Worm (Caenorhabditis elegans): ENCODE data around the gene pqbp-1.1.

pqbp-1.1 gene

DNA sequence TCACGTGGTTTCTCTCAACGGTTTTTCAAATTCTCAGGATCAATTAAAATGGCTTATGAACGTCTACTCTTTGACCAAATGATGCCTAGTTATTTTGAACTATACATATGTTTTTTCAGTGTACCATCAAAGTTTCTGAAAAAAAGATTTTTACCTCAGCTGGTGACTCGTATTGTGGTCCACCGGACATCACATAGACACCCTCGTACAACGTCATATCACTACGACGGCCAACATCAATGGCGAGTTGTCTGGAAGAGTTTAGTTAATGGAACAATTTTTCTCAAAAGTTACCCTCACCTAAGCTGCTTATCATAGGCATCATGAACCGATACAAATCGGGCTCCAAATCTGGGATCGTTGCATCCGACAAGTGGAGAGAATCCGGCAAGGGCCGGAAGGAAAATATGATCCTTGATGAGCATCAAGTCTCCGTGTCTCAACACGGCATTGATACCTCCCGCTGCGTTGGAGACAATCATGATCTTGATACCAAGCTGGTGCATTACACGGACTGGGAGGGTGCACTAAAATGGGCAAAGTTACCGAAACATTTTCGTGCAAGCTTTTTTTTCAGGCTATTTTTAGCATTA lies 31.8 kb upstream of the pqbp-1.1 start:
- 0 out of 2 replicates have a peak, but pooled peaks have one; percentile 65 for TF ChIP-seq ztf-1 (GFP tag; conservative IDR thresholded peaks at IDR 0.05)
- no peak for TF ChIP-seq fos-1 (tag; optimal IDR thresholded peaks at IDR 0.05)

DNA sequence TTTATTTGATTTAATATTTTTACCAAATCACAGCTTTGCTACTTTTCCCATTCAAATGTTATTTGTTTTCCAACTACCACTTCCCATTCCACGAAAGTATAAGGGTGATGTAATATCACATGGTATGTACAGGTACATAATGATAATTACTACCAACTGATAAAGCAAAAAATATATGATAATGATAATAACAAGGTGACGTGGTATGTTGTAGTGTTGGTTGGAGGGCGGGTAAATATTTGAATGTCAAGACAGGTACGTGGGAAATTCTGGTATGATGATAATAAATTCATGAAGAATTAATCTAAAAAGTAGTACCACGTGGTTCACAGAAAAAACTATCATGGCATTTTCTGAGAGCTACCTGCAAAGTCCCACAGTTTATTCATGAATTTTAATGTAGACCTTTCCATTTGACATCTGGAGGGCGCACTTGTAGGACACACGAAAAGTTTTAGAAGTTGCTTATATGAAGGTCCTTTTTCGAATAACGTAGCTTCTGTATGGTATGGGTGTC lies 30.4 kb upstream of the pqbp-1.1 start:
- TF ChIP-seq skn-1 (tag; optimal IDR thresholded peaks at IDR 0.05), result peak; percentile 87
- no peak for TF ChIP-seq lin-11 (tag; optimal IDR thresholded peaks at IDR 0.05)
- peak in 1 of 2 experiments; percentile 43 for TF ChIP-seq lsy-2 (tag; optimal IDR thresholded peaks at IDR 0.05)
- TF ChIP-seq blmp-1 (tag; optimal IDR thresholded peaks at IDR 0.05; ENCODE audit: insufficient read depth), result peak; percentile 18
- TF ChIP-seq fos-1 (tag; optimal IDR thresholded peaks at IDR 0.05), result peak; percentile 80
- peak; percentile 47 for TF ChIP-seq Y55F3AM.14 (GFP tag; optimal IDR thresholded peaks at IDR 0.05)
- TF ChIP-seq sma-9 (GFP tag; optimal IDR thresholded peaks at IDR 0.05), result peak; percentile 50
- TF ChIP-seq sma-9 (tag; optimal IDR thresholded peaks at IDR 0.05), result no peak
- TF ChIP-seq ama-1 (optimal IDR thresholded peaks at IDR 0.05), result peak; percentile 13
- no peak for TF ChIP-seq ztf-4 (tag; optimal IDR thresholded peaks at IDR 0.05)
- peak; percentile 3 for TF ChIP-seq nhr-21 (tag; optimal IDR thresholded peaks at IDR 0.05)
- peak; percentile 56 for TF ChIP-seq sma-3 (GFP tag; optimal IDR thresholded peaks at IDR 0.05)
- TF ChIP-seq gmeb-1 (tag; optimal IDR thresholded peaks at IDR 0.05), result peak; percentile 67
- no peak for TF ChIP-seq C34F6.9 (tag; optimal IDR thresholded peaks at IDR 0.05)
- no peak for TF ChIP-seq sem-4 (tag; optimal IDR thresholded peaks at IDR 0.05)
- peak; percentile 90 for TF ChIP-seq crh-2 (tag; optimal IDR thresholded peaks at IDR 0.05)
- peak; percentile 6 for TF ChIP-seq F13H6.1 (tag; optimal IDR thresholded peaks at IDR 0.05)
- TF ChIP-seq mab-5 (tag; optimal IDR thresholded peaks at IDR 0.05), result no peak

DNA sequence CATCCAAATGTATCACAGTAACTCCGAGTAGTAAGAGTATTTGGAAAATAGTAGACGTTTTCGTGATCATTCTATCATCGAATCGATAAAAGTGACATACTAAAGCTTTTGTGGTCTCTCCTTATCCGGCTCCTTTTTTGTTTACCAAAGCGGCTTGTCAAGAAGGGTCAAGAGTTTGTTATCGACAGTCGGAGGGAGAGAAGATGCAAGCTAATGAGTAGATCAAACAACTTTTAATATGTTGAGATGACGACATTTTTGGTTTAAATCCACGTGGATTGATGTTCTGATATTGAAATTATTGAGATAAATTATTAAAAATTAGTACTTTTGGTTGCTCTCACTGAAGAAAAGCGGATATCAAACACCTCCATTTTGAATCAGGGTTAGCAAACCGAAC lies 29.9 kb upstream of the pqbp-1.1 start, which contains the start of gene T21D12.7:
Gene T21D12.7 (minus strand): TSS at position 101 of the 400 bp plus-strand sequence.
- TF ChIP-seq crh-2 (tag; optimal IDR thresholded peaks at IDR 0.05) (no peak), nhr-129 (tag; optimal IDR thresholded peaks at IDR 0.05) (no peak), snpc-4 (tag; optimal IDR thresholded peaks at IDR 0.05) (no peak), nhr-6 (tag; optimal IDR thresholded peaks at IDR 0.05) (no peak), unc-55 (GFP tag; optimal IDR thresholded peaks at IDR 0.05) (no peak), mbf-1 (tag; optimal IDR thresholded peaks at IDR 0.05) (no peak), nhr-237 (tag; optimal IDR thresholded peaks at IDR 0.05) (no peak), skn-1 (tag; optimal IDR thresholded peaks at IDR 0.05) (no peak), R02D3.7 (tag; optimal IDR thresholded peaks at IDR 0.05) (no peak), blmp-1 (tag; optimal IDR thresholded peaks at IDR 0.05; ENCODE audit: insufficient read depth) (no peak), peb-1 (tag; optimal IDR thresholded peaks at IDR 0.05) (no peak), nhr-11 (tag; optimal IDR thresholded peaks at IDR 0.05) (no peak), alr-1 (tag; optimal IDR thresholded peaks at IDR 0.05) (no peak), lin-39 (tag; optimal IDR thresholded peaks at IDR 0.05) (no peak), ztf-11 (tag; optimal IDR thresholded peaks at IDR 0.05) (no peak), ztf-4 (tag; optimal IDR thresholded peaks at IDR 0.05) (no peak), zag-1 (tag; optimal IDR thresholded peaks at IDR 0.05) (no peak)

DNA sequence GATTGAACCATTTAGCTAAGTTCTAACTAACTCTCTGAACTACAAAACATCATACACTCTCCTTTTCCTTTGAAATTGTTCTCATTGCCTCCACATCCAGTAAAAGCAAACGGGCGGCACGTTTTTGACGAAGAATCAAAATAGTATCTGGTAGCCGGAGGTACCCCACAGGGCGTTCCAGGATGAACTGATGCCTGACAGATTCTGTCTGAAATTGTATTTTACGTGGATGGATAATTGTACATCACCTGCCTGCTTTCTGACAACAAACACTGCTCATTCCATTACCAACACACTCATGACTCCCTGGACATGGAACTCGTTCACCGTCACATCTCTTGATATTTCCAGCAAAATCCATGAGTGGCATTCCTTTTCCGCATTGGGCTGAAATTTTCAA lies 28.9 kb upstream of the pqbp-1.1 start:
- TF ChIP-seq aly-2 (tag; optimal IDR thresholded peaks at IDR 0.05), result no peak
- no peak for TF ChIP-seq fos-1 (tag; optimal IDR thresholded peaks at IDR 0.05)
- no peak for TF ChIP-seq nhr-10 (tag; optimal IDR thresholded peaks at IDR 0.05)
- no peak for TF ChIP-seq blmp-1 (tag; optimal IDR thresholded peaks at IDR 0.05; ENCODE audit: insufficient read depth)
- TF ChIP-seq sma-3 (GFP tag; optimal IDR thresholded peaks at IDR 0.05), result no peak
- no peak for TF ChIP-seq unc-55 (GFP tag; optimal IDR thresholded peaks at IDR 0.05)
- TF ChIP-seq ztf-1 (GFP tag; conservative IDR thresholded peaks at IDR 0.05), result no peak
- no peak for TF ChIP-seq unc-62 (GFP tag; optimal IDR thresholded peaks at IDR 0.05)
- no peak for TF ChIP-seq nhr-25 (tag; optimal IDR thresholded peaks at IDR 0.05)
- no peak for TF ChIP-seq R02D3.7 (tag; optimal IDR thresholded peaks at IDR 0.05)
- TF ChIP-seq skn-1 (tag; optimal IDR thresholded peaks at IDR 0.05), result no peak
- TF ChIP-seq mab-5 (tag; optimal IDR thresholded peaks at IDR 0.05), result no peak
- TF ChIP-seq snpc-4 (tag; optimal IDR thresholded peaks at IDR 0.05), result no peak
- no peak for TF ChIP-seq sma-9 (GFP tag; optimal IDR thresholded peaks at IDR 0.05)
- TF ChIP-seq sma-9 (tag; optimal IDR thresholded peaks at IDR 0.05), result no peak
- no peak for TF ChIP-seq elt-3 (tag; optimal IDR thresholded peaks at IDR 0.05)
- TF ChIP-seq Y55F3AM.14 (GFP tag; optimal IDR thresholded peaks at IDR 0.05), result no peak
- TF ChIP-seq lin-11 (tag; optimal IDR thresholded peaks at IDR 0.05), result no peak
- no peak for TF ChIP-seq ZK546.5 (tag; optimal IDR thresholded peaks at IDR 0.05)
- no peak for TF ChIP-seq dmd-4 (tag; optimal IDR thresholded peaks at IDR 0.05)
- TF ChIP-seq sem-4 (tag; optimal IDR thresholded peaks at IDR 0.05), result no peak
